Fruit fly (Drosophila melanogaster) whole organism, adult: Measurements from ENCODE around the gene CG12691.

Experiments
- CG11617 ChIP-seq: fragments of 200-800 bp; sonication (Bioruptor generic); optimal IDR thresholded peaks from 2 replicates; lab custom pipeline; 2017; ENCODE audit warnings: mild to moderate bottlenecking, missing biosample characterization, missing genetic modification reagents, missing genetic modification characterization
- CG12768 ChIP-seq: fragments of 200-800 bp; sonication (Bioruptor generic); optimal IDR thresholded peaks from 2 replicates; lab custom pipeline; 2017; ENCODE audit warnings: missing biosample characterization, missing genetic modification characterization, mild to moderate bottlenecking, moderate library complexity, missing genetic modification reagents
- CG14711 ChIP-seq: fragments of 200-800 bp; sonication (Bioruptor generic); optimal IDR thresholded peaks from 2 replicates; lab custom pipeline; 2018; ENCODE audit warnings: missing biosample characterization, mild to moderate bottlenecking, missing genetic modification characterization, moderate library complexity
- CG1620 ChIP-seq: fragments of 200-800 bp; sonication (Bioruptor generic); optimal IDR thresholded peaks from 2 replicates; lab custom pipeline; 2016; ENCODE audit warnings: missing biosample characterization, missing genetic modification characterization
- CG33017 ChIP-seq: fragments of 200-800 bp; sonication (Bioruptor generic); optimal IDR thresholded peaks from 2 replicates; lab custom pipeline; 2018; ENCODE audit warnings: missing biosample characterization, mild to moderate bottlenecking, missing genetic modification characterization, moderate library complexity
- CG5204 ChIP-seq: fragments of 200-800 bp; sonication (Bioruptor generic); optimal IDR thresholded peaks from 2 replicates; lab custom pipeline; 2016; ENCODE audit warnings: missing biosample characterization, missing genetic modification characterization
- CG7045 ChIP-seq: fragments of 200-800 bp; sonication (Bioruptor generic); optimal IDR thresholded peaks from 2 replicates; lab custom pipeline; 2017; ENCODE audit warnings: missing biosample characterization, mild to moderate bottlenecking, missing genetic modification characterization
- CG7101 ChIP-seq: fragments of 200-800 bp; sonication (Bioruptor generic); optimal IDR thresholded peaks from 2 replicates; lab custom pipeline; 2018; ENCODE audit warnings: missing biosample characterization, mild to moderate bottlenecking, missing genetic modification characterization, moderate library complexity
- Crg-1 ChIP-seq: fragments of 200-800 bp; sonication (Bioruptor generic); optimal IDR thresholded peaks from 2 replicates; lab custom pipeline; 2016; ENCODE audit warnings: missing biosample characterization, missing genetic modification characterization
- Hr96 ChIP-seq: fragments of 200-800 bp; sonication (Bioruptor generic); optimal IDR thresholded peaks from 2 replicates; lab custom pipeline; 2016; ENCODE audit warnings: missing biosample characterization, missing genetic modification characterization
- Mnt ChIP-seq: fragments of 200-800 bp; sonication (Bioruptor generic); optimal IDR thresholded peaks from 2 replicates; lab custom pipeline; 2016; ENCODE audit warnings: missing biosample characterization, mild to moderate bottlenecking, missing genetic modification characterization
- cnc ChIP-seq, 2 experiments: fragments of >200 bp; optimal IDR thresholded peaks; 2 replicates each; lab custom pipeline; 2017
- kay ChIP-seq: fragments of 200-800 bp; sonication (Bioruptor generic); peaks from one replicate; lab custom pipeline; 2016; ENCODE audit warnings: missing biosample characterization, missing genetic modification characterization, borderline replicate concordance
- ovo ChIP-seq: fragments of 200-800 bp; sonication (Bioruptor generic); optimal IDR thresholded peaks from 2 replicates; lab custom pipeline; 2016; ENCODE audit warnings: missing biosample characterization, missing genetic modification characterization
- pad ChIP-seq: fragments of 200-800 bp; sonication (Bioruptor generic); optimal IDR thresholded peaks from 3 replicates; lab custom pipeline; 2017; ENCODE audit warnings: missing biosample characterization, missing genetic modification characterization, mild to moderate bottlenecking, moderate library complexity, missing genetic modification reagents
- tj ChIP-seq: fragments of 200-800 bp; sonication (Bioruptor generic); optimal IDR thresholded peaks from 3 replicates; lab custom pipeline; 2017; ENCODE audit warnings: missing biosample characterization, mild to moderate bottlenecking, missing genetic modification characterization, moderate library complexity
- toe ChIP-seq: fragments of 200-800 bp; sonication (Bioruptor generic); optimal IDR thresholded peaks from 2 replicates; lab custom pipeline; 2016; ENCODE audit warnings: missing biosample characterization, missing genetic modification characterization

CG12691 gene

DNA sequence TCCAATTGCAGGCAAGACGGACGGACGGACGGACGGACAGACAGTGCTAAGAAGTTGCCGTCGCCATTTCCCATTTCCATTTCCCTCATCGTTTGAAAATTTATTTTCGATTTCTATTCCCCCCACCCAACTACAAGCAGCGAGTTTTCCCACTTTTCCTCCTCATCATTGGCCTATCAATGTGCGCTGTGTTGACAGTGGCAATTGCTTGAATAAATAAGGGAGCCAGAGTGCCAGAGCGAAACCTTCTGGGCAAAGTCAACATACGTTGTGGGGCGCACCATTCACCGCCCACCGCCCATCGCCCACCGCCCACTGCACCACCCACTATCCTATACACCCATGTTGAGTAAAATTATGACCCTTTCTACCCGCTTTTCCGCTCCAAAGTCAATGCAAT lies 40.1 kb downstream of the CG12691 start:
- TF ChIP-seq tj (GFP tag; lab: Kevin White, UChicago) = no peak
- no peak for TF ChIP-seq CG33017 (tag; lab: Kevin White, UChicago)
- no peak for TF ChIP-seq Mnt (GFP tag; lab: Kevin White, UChicago)
- TF ChIP-seq kay (GFP tag; lab: Kevin White, UChicago) = no peak
- no peak for TF ChIP-seq CG14711 (tag; lab: Kevin White, UChicago)
- no peak for TF ChIP-seq pad (GFP tag; lab: Kevin White, UChicago)
- TF ChIP-seq Hr96 (GFP tag; lab: Kevin White, UChicago) = no peak
- TF ChIP-seq CG7101 (tag; lab: Kevin White, UChicago) = no peak

DNA sequence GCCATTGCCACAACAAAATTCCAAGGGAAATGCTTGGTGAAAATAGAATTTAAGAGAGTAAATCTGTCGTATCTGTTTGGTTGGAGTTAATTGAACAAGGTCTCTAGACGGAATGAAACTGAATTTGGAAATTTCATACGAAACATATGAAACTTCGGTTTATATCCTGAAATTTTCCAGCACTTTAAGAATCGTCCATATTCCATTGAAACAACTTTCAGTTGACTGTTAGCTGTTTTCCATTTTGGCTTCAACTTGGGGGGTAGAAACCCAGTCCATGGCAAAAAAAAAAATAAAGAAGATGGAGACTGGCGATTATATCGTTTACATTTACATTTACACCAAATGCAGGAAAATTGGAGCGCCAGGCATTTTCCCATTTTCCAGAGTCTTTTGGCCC lies 45.8 kb downstream of the CG12691 start, which contains the start of gene CG15579:
CG15579 (minus strand) TSS at position 101 of the 400 bp plus-strand sequence.
- TF ChIP-seq cnc (optimal IDR thresholded peaks at IDR 0.05; lab: Kevin White, UChicago) = no peak
- TF ChIP-seq Hr96 (GFP tag; lab: Kevin White, UChicago) = no peak
- TF ChIP-seq ovo (GFP tag; lab: Kevin White, UChicago) = no peak
- no peak for TF ChIP-seq CG14711 (tag; lab: Kevin White, UChicago)
- TF ChIP-seq pad (GFP tag; lab: Kevin White, UChicago) = no peak
- TF ChIP-seq Crg-1 = no peak
- no peak for TF ChIP-seq CG1620 (GFP tag; lab: Kevin White, UChicago)
- TF ChIP-seq CG5204 = no peak
- TF ChIP-seq CG11617 (GFP tag; lab: Kevin White, UChicago) = no peak
- TF ChIP-seq CG7101 (tag; lab: Kevin White, UChicago) = no peak
- TF ChIP-seq CG33017 (tag; lab: Kevin White, UChicago) = no peak
- no peak for TF ChIP-seq tj (GFP tag; lab: Kevin White, UChicago)
- no peak for TF ChIP-seq toe
- no peak for TF ChIP-seq CG7045 (GFP tag; lab: Kevin White, UChicago)
- TF ChIP-seq kay (GFP tag; lab: Kevin White, UChicago) = no peak
- TF ChIP-seq CG12768 (GFP tag; lab: Kevin White, UChicago) = no peak
